Fruit fly (Drosophila melanogaster): ENCODE measurements around the gene CG13318.

The CG13318 gene

dm6 chr3R:8744198-8744597 is 28.3 kb downstream of the CG13318 start (continued):
- TF ChIP-seq ssp (GFP tag; IDR thresholded peaks at IDR 0.05) (no peak), Ptx1 (GFP tag; IDR thresholded peaks at IDR 0.05) (peak; percentile 77), CG10267 (tag; optimal IDR thresholded peaks at IDR 0.05) (peak; percentile 17), Nf-YC (tag; optimal IDR thresholded peaks at IDR 0.05) (peak; percentile 5), CG31441 (GFP tag; IDR thresholded peaks at IDR 0.05) (peak; percentile 46; the same call in 1 of the 2 replicates), CG10366 (GFP tag; IDR thresholded peaks at IDR 0.05) (peak; percentile 45), CG15601 (tag; optimal IDR thresholded peaks at IDR 0.05) (peak; percentile 34), Antp (GFP tag; optimal IDR thresholded peaks at IDR 0.05) (peak; percentile 58), Dref (GFP tag; IDR thresholded peaks at IDR 0.05) (no peak), caup (GFP tag; optimal IDR thresholded peaks at IDR 0.05; ENCODE audit: severe bottlenecking) (peak; percentile 15), Dp (GFP tag; optimal IDR thresholded peaks at IDR 0.05) (no peak), CG11247 (GFP tag; IDR thresholded peaks at IDR 0.05) (peak; percentile 41; the same call in 1 of the 2 replicates), CG1792 (GFP tag; optimal IDR thresholded peaks at IDR 0.05) (no peak), al (GFP tag; IDR thresholded peaks at IDR 0.05) (no peak), lov (optimal IDR thresholded peaks at IDR 0.05) (no peak), lov (GFP tag; IDR thresholded peaks at IDR 0.05) (no peak), dmrt11E (tag; optimal IDR thresholded peaks at IDR 0.05) (no peak), nerfin-2 (GFP tag; IDR thresholded peaks at IDR 0.05; ENCODE audit: partially characterized antibody) (no peak), dmrt99B (tag; optimal IDR thresholded peaks at IDR 0.05) (no peak), lola (GFP tag; optimal IDR thresholded peaks at IDR 0.05) (no peak), ind (GFP tag; optimal IDR thresholded peaks at IDR 0.05) (no peak), eyg (GFP tag; optimal IDR thresholded peaks at IDR 0.05) (no peak), CG2120 (GFP tag; optimal IDR thresholded peaks at IDR 0.05) (peak; percentile 63), Hsf (GFP tag; optimal IDR thresholded peaks at IDR 0.05) (peak; percentile 46), Hmx (GFP tag; optimal IDR thresholded peaks at IDR 0.05) (no peak), Usf (GFP tag; optimal IDR thresholded peaks at IDR 0.05) (no peak), CG30431 (GFP tag; optimal IDR thresholded peaks at IDR 0.05) (peak; percentile 22), eve (GFP tag; optimal IDR thresholded peaks at IDR 0.05) (peak in 1 of 2 experiments; percentile 13), Med (GFP tag) (peak; percentile 52), Atf-2 (GFP tag; optimal IDR thresholded peaks at IDR 0.05) (peak; percentile 29), phol (tag; optimal IDR thresholded peaks at IDR 0.05) (peak; percentile 37), Neu2 (GFP tag; optimal IDR thresholded peaks at IDR 0.05; ENCODE audit: borderline replicate concordance) (no peak), fu2 (GFP tag; optimal IDR thresholded peaks at IDR 0.05) (no peak), CG10209 (GFP tag; optimal IDR thresholded peaks at IDR 0.05) (peak; percentile 54), p53 (GFP tag; optimal IDR thresholded peaks at IDR 0.05) (no peak), bbx (GFP tag; IDR thresholded peaks at IDR 0.05; ENCODE audit: partially characterized antibody) (no peak), lmd (GFP tag; IDR thresholded peaks at IDR 0.05) (peak; percentile 47; the same call in 1 of the 2 replicates), CG7372 (GFP tag; IDR thresholded peaks at IDR 0.05) (0 out of 2 replicates have a peak, but pooled peaks have one; percentile 33), CG12155 (GFP tag; optimal IDR thresholded peaks at IDR 0.05) (no peak), zfh2 (GFP tag; optimal IDR thresholded peaks at IDR 0.05) (no peak), tio (GFP tag; optimal IDR thresholded peaks at IDR 0.05) (peak; percentile 26), CG17359 (tag; optimal IDR thresholded peaks at IDR 0.05) (peak; percentile 48), stc (GFP tag; IDR thresholded peaks at IDR 0.05) (peak; percentile 40), CG4404 (GFP tag; IDR thresholded peaks at IDR 0.05) (0 out of 2 replicates have a peak, but pooled peaks have one; percentile 15), CG3407 (GFP tag; optimal IDR thresholded peaks at IDR 0.05) (peak; percentile 3), NC2β (GFP tag; optimal IDR thresholded peaks at IDR 0.05) (no peak), Abd-B (GFP tag; optimal IDR thresholded peaks at IDR 0.05) (peak; percentile 8), Vsx1 (GFP tag; optimal IDR thresholded peaks at IDR 0.05) (peak; percentile 40), tin (GFP tag; optimal IDR thresholded peaks at IDR 0.05) (peak; percentile 22), CHES-1-like (GFP tag; optimal IDR thresholded peaks at IDR 0.05) (no peak), odd (GFP tag; optimal IDR thresholded peaks at IDR 0.05) (peak; percentile 14)

Data from whole organism, embryonic.